Worm (Caenorhabditis elegans) whole organism, young adult: Measurements from ENCODE around the gene fbxb-53.

ENCODE experiments used
- B0019.2 ChIP-seq: fragments of 200-800 bp; sonication (Bioruptor generic); conservative IDR thresholded peaks from 2 replicates; pipeline ENCODE4 v1.3.6; 2022; ENCODE audit warnings: missing genetic modification reagents, missing genetic modification characterization, missing compliant biosample characterization
- D2030.7 ChIP-seq: fragments of 200-800 bp; sonication (Bioruptor generic); IDR thresholded peaks from 2 replicates; pipeline ENCODE4 v1.3.6; 2022; ENCODE audit warnings: missing genetic modification reagents, missing genetic modification characterization, missing compliant biosample characterization
- F37B4.10 ChIP-seq: fragments of 200-800 bp; sonication (Bioruptor generic); IDR thresholded peaks from 2 replicates; pipeline ENCODE4 v1.3.6; 2022; ENCODE audit warnings: missing genetic modification characterization, missing compliant biosample characterization
- F57C9.4 ChIP-seq: sonication (generic microtip); optimal IDR thresholded peaks from 2 replicates; lab custom pipeline; 2017; ENCODE audit warnings: mild to moderate bottlenecking, missing genetic modification characterization, missing compliant biosample characterization
- T07F8.4 ChIP-seq: sonication (generic microtip); optimal IDR thresholded peaks from 2 replicates; lab custom pipeline; 2016; ENCODE audit warnings: mild to moderate bottlenecking, missing genetic modification characterization, moderate library complexity, missing compliant biosample characterization
- Y53G8AR.9 ChIP-seq: fragments of 200-800 bp; sonication (Bioruptor generic); conservative IDR thresholded peaks from 2 replicates; pipeline ENCODE4 v1.3.6; 2022; ENCODE audit warnings: missing genetic modification reagents, missing genetic modification characterization, missing compliant biosample characterization
- Y95B8A.8 ChIP-seq: fragments of 200-800 bp; sonication (Bioruptor generic); IDR thresholded peaks from 2 replicates; pipeline ENCODE4 v1.3.6; 2022; ENCODE audit warnings: missing genetic modification reagents, missing genetic modification characterization, missing compliant biosample characterization
- aptf-2 ChIP-seq: fragments of 200-800 bp; sonication (Bioruptor generic); conservative IDR thresholded peaks from 2 replicates; pipeline ENCODE4 v1.3.6; 2022; ENCODE audit warnings: missing genetic modification reagents, missing genetic modification characterization, missing compliant biosample characterization
- aptf-3 ChIP-seq: fragments of 200-800 bp; sonication (Bioruptor generic); IDR thresholded peaks from 2 replicates; pipeline ENCODE4 v1.3.6; 2022; ENCODE audit warnings: missing genetic modification characterization, missing compliant biosample characterization
- attf-3 ChIP-seq: fragments of 200-800 bp; sonication (Bioruptor generic); conservative IDR thresholded peaks from 2 replicates; pipeline ENCODE4 v1.3.6; 2022; ENCODE audit warnings: missing genetic modification reagents, missing genetic modification characterization, missing compliant biosample characterization
- attf-5 ChIP-seq: fragments of 200-800 bp; sonication (Bioruptor generic); optimal IDR thresholded peaks from 2 replicates; lab custom pipeline; 2018; ENCODE audit warnings: mild to moderate bottlenecking, missing genetic modification characterization, missing compliant biosample characterization
- attf-6 ChIP-seq: fragments of 200-800 bp; sonication (Bioruptor generic); IDR thresholded peaks from 2 replicates; pipeline ENCODE4 v1.3.6; 2022; ENCODE audit warnings: missing genetic modification reagents, missing genetic modification characterization, missing compliant biosample characterization
- ccch-3 ChIP-seq: fragments of 200-800 bp; sonication (Bioruptor generic); optimal IDR thresholded peaks from 2 replicates; lab custom pipeline; 2018; ENCODE audit warnings: mild to moderate bottlenecking, missing genetic modification characterization, missing compliant biosample characterization
- ceh-100 ChIP-seq: fragments of 200-800 bp; sonication (Bioruptor generic); IDR thresholded peaks from 2 replicates; pipeline ENCODE4 v1.3.6; 2022; ENCODE audit warnings: missing genetic modification reagents, missing genetic modification characterization, missing compliant biosample characterization
- ceh-58 ChIP-seq: fragments of 200-800 bp; sonication (Bioruptor generic); IDR thresholded peaks from 2 replicates; pipeline ENCODE4 v1.3.6; 2022; ENCODE audit warnings: missing genetic modification characterization, missing compliant biosample characterization
- dpl-1 ChIP-seq: fragments of 150-350 bp; optimal IDR thresholded peaks from 2 replicates; lab custom pipeline; 2014; ENCODE audit warnings: missing biosample characterization, missing genetic modification reagents, missing genetic modification characterization
- ekl-4 ChIP-seq: fragments of 200-800 bp; sonication (Bioruptor generic); IDR thresholded peaks from 2 replicates; pipeline ENCODE4 v1.3.6; 2022; ENCODE audit warnings: missing genetic modification reagents, missing genetic modification characterization, missing compliant biosample characterization
- fkh-3 ChIP-seq: sonication (generic microtip); optimal IDR thresholded peaks from 2 replicates; lab custom pipeline; 2016; ENCODE audit warnings: mild to moderate bottlenecking, missing genetic modification characterization, missing compliant biosample characterization
- hrde-1 ChIP-seq: sonication (generic microtip); optimal IDR thresholded peaks from 2 replicates; lab custom pipeline; 2016; ENCODE audit warnings: missing genetic modification characterization, mild to moderate bottlenecking, missing compliant biosample characterization, moderate library complexity, missing genotype, missing genetic modification reagents, borderline replicate concordance
- let-607 ChIP-seq, 2 experiments: fragments of 200-800 bp in 1 of 2; sonication (Bioruptor generic) in 1 of 2; sonication (generic microtip) in 1 of 2; optimal IDR thresholded peaks; 2 replicates each; lab custom pipeline; 2016 to 2018; ENCODE audit warnings: mild to moderate bottlenecking in 2 of 2, missing compliant biosample characterization in 2 of 2, missing genetic modification characterization in 2 of 2, moderate library complexity in 2 of 2, missing genotype in 1 of 2
- lin-54 ChIP-seq: fragments of 200-800 bp; sonication (Bioruptor generic); optimal IDR thresholded peaks from 2 replicates; lab custom pipeline; 2018; ENCODE audit warnings: mild to moderate bottlenecking, missing genetic modification characterization, missing compliant biosample characterization
- lsl-1 ChIP-seq: fragments of 200-800 bp; sonication (Bioruptor generic); optimal IDR thresholded peaks from 2 replicates; lab custom pipeline; 2018; ENCODE audit warnings: mild to moderate bottlenecking, missing genetic modification characterization, moderate library complexity, missing compliant biosample characterization
- lsy-27 ChIP-seq: sonication (generic microtip); optimal IDR thresholded peaks from 2 replicates; lab custom pipeline; 2017; ENCODE audit warnings: missing genetic modification characterization, mild to moderate bottlenecking, missing compliant biosample characterization, antibody characterized with exemption, missing genotype, borderline replicate concordance; ENCODE audit not compliant: insufficient read depth
- madf-10 ChIP-seq: sonication (generic microtip); optimal IDR thresholded peaks from 2 replicates; lab custom pipeline; 2016; ENCODE audit warnings: mild to moderate bottlenecking, missing genetic modification characterization, missing compliant biosample characterization
- nhr-120 ChIP-seq: fragments of 200-800 bp; sonication (Bioruptor generic); IDR thresholded peaks from 2 replicates; pipeline ENCODE4 v1.3.6; 2022; ENCODE audit warnings: missing genetic modification characterization, missing compliant biosample characterization
- nhr-179 ChIP-seq: sonication (generic microtip); optimal IDR thresholded peaks from 2 replicates; lab custom pipeline; 2016; ENCODE audit warnings: mild to moderate bottlenecking, missing genetic modification characterization, missing compliant biosample characterization
- nhr-80 ChIP-seq: sonication (generic microtip); optimal IDR thresholded peaks from 2 replicates; lab custom pipeline; 2016; ENCODE audit warnings: missing genetic modification characterization, missing compliant biosample characterization
- rpc-1 ChIP-seq, 2 experiments: fragments of 150-350 bp in 1 of 2; sonication (generic microtip) in 1 of 2; optimal IDR thresholded peaks; 2 replicates each; lab custom pipeline; 2014 to 2018; ENCODE audit warnings: missing biosample characterization in 1 of 2, missing genetic modification characterization in 1 of 2, missing genetic modification reagents in 1 of 2, missing genotype in 1 of 2
- sea-2 ChIP-seq: fragments of 200-800 bp; sonication (Bioruptor generic); IDR thresholded peaks from 2 replicates; pipeline ENCODE4 v1.3.6; 2022; ENCODE audit warnings: missing genetic modification characterization, missing compliant biosample characterization
- snpc-3.4 ChIP-seq: sonication (generic microtip); optimal IDR thresholded peaks from 2 replicates; lab custom pipeline; 2017; ENCODE audit warnings: missing genetic modification characterization, mild to moderate bottlenecking, missing compliant biosample characterization, antibody characterized with exemption, moderate library complexity, missing genotype, missing genetic modification reagents
- sptf-2 ChIP-seq: fragments of 200-800 bp; sonication (Bioruptor generic); optimal IDR thresholded peaks from 2 replicates; lab custom pipeline; 2018; ENCODE audit warnings: mild to moderate bottlenecking, missing genetic modification characterization, missing compliant biosample characterization
- tlf-1 ChIP-seq: fragments of 200-800 bp; sonication (Bioruptor generic); optimal IDR thresholded peaks from 2 replicates; lab custom pipeline; 2018; ENCODE audit warnings: mild to moderate bottlenecking, missing genetic modification characterization, missing compliant biosample characterization
- xnd-1 ChIP-seq: sonication (generic microtip); optimal IDR thresholded peaks from 2 replicates; lab custom pipeline; 2016; ENCODE audit warnings: missing genotype, missing genetic modification reagents, missing genetic modification characterization, missing compliant biosample characterization
- ztf-18 ChIP-seq: sonication (generic microtip); optimal IDR thresholded peaks from 2 replicates; lab custom pipeline; 2016; ENCODE audit warnings: missing genotype, mild to moderate bottlenecking, missing genetic modification characterization, missing compliant biosample characterization
- ztf-25 ChIP-seq: fragments of 200-800 bp; sonication (Bioruptor generic); IDR thresholded peaks from 2 replicates; pipeline ENCODE4 v1.3.6; 2022; ENCODE audit warnings: missing genetic modification reagents, missing genetic modification characterization, missing compliant biosample characterization

Gene fbxb-53

ce11 chrII:1719153-1719552 is 37.5 kb upstream of the fbxb-53 start, which contains the start of gene fbxb-48:
TSS of gene fbxb-48 (minus strand) at chrII:1719253.
- no peak for TF ChIP-seq Y95B8A.8 (GFP tag; lab: Robert Waterston, UW)
- no peak for TF ChIP-seq ztf-18 (tag; lab: Kevin White, UChicago)
- no peak for TF ChIP-seq nhr-80 (tag; lab: Kevin White, UChicago)
- TF ChIP-seq ceh-100 (GFP tag; lab: Robert Waterston, UW): no peak
- TF ChIP-seq xnd-1 (tag; lab: Kevin White, UChicago): no peak
- no peak for TF ChIP-seq sptf-2
- TF ChIP-seq attf-5 (GFP tag; lab: Kevin White, UChicago): no peak
- TF ChIP-seq lin-54 (GFP tag; lab: Kevin White, UChicago): no peak
- TF ChIP-seq ekl-4 (GFP tag; lab: Robert Waterston, UW): no peak
- TF ChIP-seq lsy-27 (tag; lab: Kevin White, UChicago): no peak
- TF ChIP-seq, all 124 proteins: peak for 0

ce11 chrII:1722394-1722793 is 34.3 kb upstream of the fbxb-53 start, which contains the start of the genes fbxb-5 and btb-8:
TSS of gene fbxb-5 (minus strand) at chrII:1722494.
TSS of gene btb-8 (plus strand) at chrII:1722770.
- TF ChIP-seq hrde-1 (tag; lab: Kevin White, UChicago): no peak
- TF ChIP-seq lin-54 (GFP tag; lab: Kevin White, UChicago): no peak
- TF ChIP-seq nhr-179 (tag; lab: Kevin White, UChicago): no peak
- no peak for TF ChIP-seq B0019.2 (GFP tag; lab: Robert Waterston, UW)
- TF ChIP-seq tlf-1 (GFP tag; lab: Kevin White, UChicago): no peak
- no peak for TF ChIP-seq ceh-58 (GFP tag; lab: Robert Waterston, UW)
- no peak for TF ChIP-seq Y53G8AR.9 (GFP tag; lab: Robert Waterston, UW)
- no peak for TF ChIP-seq fkh-3
- no peak for TF ChIP-seq ztf-25 (GFP tag; lab: Robert Waterston, UW)
- TF ChIP-seq sptf-2: no peak
- no peak for TF ChIP-seq lsl-1 (GFP tag; lab: Kevin White, UChicago)

- no peak for TF ChIP-seq F57C9.4 (tag; lab: Kevin White, UChicago)
- no peak for TF ChIP-seq snpc-3.4
- no peak for TF ChIP-seq let-607 (tag; optimal IDR thresholded peaks at IDR 0.05; lab: Kevin White, UChicago)
- no peak for TF ChIP-seq lin-54 (GFP tag; lab: Kevin White, UChicago)
- TF ChIP-seq T07F8.4 (tag; lab: Kevin White, UChicago): no peak
- TF ChIP-seq sea-2: no peak
Measured at ce11 chrII:1724314-1724713, 32.4 kb upstream of the fbxb-53 start, which contains the start of gene fbxb-11. TSS of gene fbxb-11 (plus strand) at chrII:1724614.

ce11 chrII:1725735-1726134 is 30.9 kb upstream of the fbxb-53 start, which contains the start of gene F45C12.17:
TSS of gene F45C12.17 (plus strand) at chrII:1726111.
- TF ChIP-seq D2030.7 (GFP tag; lab: Robert Waterston, UW): no peak
- no peak for TF ChIP-seq ztf-18 (tag; lab: Kevin White, UChicago)
- TF ChIP-seq aptf-2 (GFP tag; lab: Robert Waterston, UW): no peak
- no peak for TF ChIP-seq lsl-1 (GFP tag; lab: Kevin White, UChicago)
- no peak for TF ChIP-seq dpl-1 (GFP tag; lab: Kevin White, UChicago)
- TF ChIP-seq xnd-1 (tag; lab: Kevin White, UChicago): no peak
- TF ChIP-seq attf-6 (GFP tag; lab: Robert Waterston, UW): no peak
- TF ChIP-seq ccch-3 (GFP tag; lab: Kevin White, UChicago): no peak
- no peak for TF ChIP-seq tlf-1 (GFP tag; lab: Kevin White, UChicago)
- TF ChIP-seq lsy-27 (tag; lab: Kevin White, UChicago): no peak
- TF ChIP-seq nhr-120: no peak
- TF ChIP-seq attf-3 (GFP tag; lab: Robert Waterston, UW): no peak
- no peak for TF ChIP-seq hrde-1 (tag; lab: Kevin White, UChicago)
- no peak for TF ChIP-seq F37B4.10
- no peak for TF ChIP-seq aptf-3
- TF ChIP-seq rpc-1 (optimal IDR thresholded peaks at IDR 0.05; lab: Kevin White, UChicago): no peak
- no peak for TF ChIP-seq rpc-1 (tag; optimal IDR thresholded peaks at IDR 0.05; lab: Kevin White, UChicago)
- TF ChIP-seq madf-10: no peak
- TF ChIP-seq, all 124 proteins: peak for 0
